Fruit fly (Drosophila melanogaster) whole organism, larva: ENCODE measurements around the gene CG43798.

Source experiments
- noc ChIP-seq: fragments of 200-800 bp; sonication (Bioruptor generic); optimal IDR thresholded peaks from 3 replicates; lab custom pipeline; 2019; ENCODE audit warnings: missing biosample characterization, mild to moderate bottlenecking, missing genetic modification characterization, moderate library complexity

Gene CG43798

DNA sequence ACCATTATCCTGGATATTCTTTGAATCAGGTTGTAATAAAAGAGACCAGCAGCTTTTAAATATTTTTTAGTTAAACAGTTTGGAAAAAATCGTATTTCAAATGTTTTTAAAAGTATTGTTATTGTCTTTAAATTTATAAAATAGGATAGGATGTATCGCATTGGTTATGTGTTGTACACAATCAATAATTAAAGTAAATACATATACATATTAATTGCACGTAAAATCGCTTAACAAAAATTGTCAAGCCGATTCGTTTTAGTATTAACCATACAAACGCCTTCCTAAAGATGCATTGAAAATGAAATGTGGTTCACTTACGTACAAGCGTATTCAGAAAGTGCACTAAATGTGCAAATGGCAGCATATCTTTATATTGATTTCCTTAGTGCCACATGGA is at the start of gene CG43798:
TSS of gene CG43798 (plus strand) at position 301 of the 400 bp plus-strand sequence.
- no peak for TF ChIP-seq noc

DNA sequence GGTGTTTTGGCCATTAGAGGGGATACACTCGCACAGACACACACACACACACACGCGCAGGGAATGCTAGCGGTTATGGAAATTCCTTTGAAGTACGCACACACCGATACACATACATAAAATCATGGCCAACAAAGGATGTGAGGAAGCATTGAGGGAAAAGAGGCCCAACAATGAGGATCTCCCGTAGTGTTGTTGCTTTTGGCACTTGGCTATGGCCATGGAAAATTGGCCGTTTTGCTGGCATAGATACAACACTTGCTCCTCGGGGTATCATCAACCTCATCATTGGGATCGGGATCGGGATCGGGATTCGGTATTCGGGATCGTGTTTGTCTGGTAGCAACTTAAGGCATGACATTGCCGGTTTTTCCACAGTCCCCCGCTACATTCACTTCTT is 49.3 kb upstream of the CG43798 start:
- no peak for TF ChIP-seq noc

DNA sequence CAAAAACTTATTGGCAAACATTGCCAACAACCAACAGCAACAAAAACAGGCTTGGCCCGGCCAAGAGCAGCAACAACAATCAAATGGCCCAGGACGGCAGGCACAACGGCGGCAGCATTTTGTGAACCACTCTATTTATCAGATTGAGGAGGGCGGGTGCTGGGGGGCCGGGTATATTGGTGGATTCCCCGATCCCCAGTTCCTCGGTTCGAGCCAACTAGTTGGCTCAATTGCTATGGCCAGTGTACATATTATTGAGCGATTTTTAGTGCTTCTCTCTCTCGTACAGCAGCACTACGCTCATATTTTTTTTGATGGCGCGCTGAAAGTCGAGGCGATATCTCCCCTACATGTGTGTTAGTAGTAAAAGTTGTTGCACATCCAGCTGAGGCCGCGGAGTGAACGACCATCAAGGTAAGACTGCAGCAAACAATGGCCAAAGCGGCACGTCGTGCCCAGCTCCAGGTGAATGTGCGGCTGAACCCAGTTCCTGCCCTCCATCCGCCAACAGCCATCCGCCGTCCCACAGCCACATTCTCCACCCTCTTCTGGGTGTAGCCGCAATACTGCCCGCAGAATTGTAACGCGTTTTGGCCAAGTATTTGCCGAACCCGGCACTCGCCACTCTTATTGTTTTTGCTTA is 46.9 kb upstream of the CG43798 start:
- no peak for TF ChIP-seq noc

DNA sequence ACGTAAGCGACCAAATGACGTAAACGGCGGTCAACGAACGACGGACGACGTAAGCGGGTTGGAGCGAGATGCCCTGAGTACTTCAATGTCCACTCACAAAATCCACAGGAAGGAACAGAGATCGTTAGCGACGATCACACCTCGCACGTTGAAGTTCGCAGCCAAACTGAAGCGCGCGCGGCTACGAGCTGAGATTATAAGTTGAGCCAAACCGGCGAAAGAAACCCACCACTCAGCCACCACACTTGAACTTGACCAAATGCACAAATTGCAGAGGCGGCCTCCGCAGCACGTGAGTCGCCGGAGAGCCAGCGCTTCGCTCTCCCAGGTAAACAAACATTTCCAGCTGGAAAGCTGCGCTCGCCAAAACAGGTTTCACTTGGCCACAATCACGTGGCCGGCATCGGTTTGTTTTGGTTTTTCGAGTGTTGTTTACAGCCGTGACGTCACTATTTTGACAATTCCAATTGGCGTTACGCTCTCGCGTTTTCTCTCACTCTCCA is 32.7 kb upstream of the CG43798 start, which contains the start of gene dpy:
TSS of gene dpy (minus strand) at position 161 of the 503 bp plus-strand sequence.
- no peak for TF ChIP-seq noc

DNA sequence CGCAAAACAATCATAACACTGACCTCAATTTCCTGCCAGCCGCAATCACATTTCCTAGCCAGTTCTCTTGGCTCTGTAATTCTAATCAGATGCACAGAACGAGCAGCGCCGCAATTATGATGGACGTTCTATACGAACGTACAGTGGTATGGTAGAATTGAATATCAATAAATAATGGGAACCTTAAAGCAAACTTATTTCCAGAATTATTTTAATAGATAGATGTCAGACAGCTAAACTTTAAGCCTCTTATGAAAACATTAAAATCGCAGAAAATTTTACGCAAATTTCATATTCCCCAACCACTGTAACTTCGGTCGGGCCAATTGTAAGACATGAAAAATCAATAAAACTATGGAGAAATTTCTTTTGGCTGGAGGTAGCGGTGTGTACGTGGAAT is 27.7 kb upstream of the CG43798 start:
- no peak for TF ChIP-seq noc

DNA sequence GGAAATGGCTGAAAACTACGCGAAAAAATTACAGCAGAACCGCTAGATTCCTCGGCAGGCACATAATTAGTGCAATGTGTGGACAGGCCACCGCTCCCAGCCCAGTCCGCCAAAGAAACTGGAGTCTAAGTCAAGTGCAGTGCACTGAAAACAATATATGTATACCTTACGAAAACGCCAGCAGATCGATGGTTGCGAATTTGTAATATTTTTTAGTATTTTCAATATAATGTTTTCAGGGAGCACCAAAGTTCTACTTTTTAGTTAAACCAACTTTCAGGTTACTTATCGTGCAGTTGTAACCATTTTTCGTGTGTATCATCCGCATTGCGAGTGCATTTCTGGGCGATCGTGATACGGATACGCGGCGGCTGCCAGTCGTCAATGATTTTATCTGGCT is 24.9 kb upstream of the CG43798 start:
- TF ChIP-seq noc, result no peak

DNA sequence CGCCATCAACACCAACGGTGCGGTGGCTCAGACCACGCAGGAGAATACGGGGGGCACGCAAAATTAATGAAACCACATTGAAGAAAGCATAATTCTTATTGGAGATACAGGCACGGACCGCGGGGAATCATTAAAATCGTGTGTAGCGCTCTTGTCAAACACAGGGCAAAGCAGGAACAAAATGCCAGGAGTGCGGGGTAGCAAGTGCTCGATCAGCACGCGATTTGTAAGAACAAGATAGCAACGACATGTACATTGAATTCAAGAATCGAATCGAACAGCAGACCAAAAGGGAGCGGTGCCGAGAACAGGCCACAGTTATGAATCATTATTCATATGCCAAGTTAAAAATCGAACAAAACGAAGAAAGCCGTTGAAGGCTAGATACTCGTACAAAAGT is 19.9 kb upstream of the CG43798 start:
- TF ChIP-seq noc, result no peak

DNA sequence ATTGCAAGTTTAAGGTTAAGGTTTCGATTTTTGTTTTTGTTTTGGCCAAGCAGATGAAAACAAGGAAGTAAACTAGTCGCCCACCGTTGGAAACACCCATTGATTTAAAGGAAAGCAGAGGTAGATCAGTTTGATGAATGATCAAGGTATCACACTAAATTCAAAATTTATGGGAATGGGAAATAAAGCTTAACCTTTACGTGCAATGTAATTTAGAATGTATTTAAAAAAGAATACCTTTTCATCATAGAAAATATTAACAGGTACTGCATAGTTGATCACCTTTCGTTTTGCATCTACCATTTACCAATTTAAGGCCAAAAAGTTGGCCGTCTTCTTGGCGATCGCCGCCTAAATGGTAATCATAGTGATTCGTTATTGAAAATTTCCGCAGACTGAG is 13.9 kb upstream of the CG43798 start:
- no peak for TF ChIP-seq noc

DNA sequence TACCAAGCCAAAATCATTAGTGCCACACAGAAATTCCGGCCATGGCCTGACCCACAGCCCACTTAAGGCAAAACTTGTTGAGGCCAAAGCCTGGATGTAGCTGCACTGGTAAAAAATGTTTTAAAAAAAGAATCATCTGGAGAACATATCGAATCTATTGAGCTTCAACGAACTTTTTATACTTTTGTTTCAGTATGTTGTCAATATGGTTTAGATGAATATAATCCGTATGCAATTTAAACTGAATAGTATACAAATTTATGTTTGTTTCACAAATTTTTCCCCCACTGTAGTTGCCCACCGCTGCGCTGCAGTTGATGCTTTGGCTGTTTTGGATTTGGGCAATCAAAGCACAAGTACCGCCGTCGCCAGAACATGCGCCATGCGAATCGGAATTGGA is 11.5 kb upstream of the CG43798 start:
- TF ChIP-seq noc, result no peak

DNA sequence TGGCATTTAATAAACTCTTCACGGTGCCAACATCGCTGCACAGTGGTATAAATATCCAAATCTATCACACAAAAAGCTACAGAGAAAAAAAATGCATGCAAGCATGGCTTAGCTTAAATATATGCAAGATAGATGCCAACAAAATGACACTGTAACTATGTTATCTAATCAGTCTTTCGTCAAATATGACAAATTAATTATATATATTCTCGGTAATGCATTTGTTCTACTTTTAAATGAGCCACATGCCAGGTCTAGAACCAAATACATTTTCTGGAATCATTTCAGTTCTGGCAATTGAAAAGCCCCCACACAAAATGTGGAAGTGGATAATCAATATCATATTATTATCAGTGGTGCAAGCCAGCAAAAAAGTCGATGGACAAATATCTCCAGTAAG is 5.9 kb upstream of the CG43798 start, which contains the start of gene BG642163:
TSS of gene BG642163 (plus strand) at position 301 of the 400 bp plus-strand sequence.
- TF ChIP-seq noc, result no peak

DNA sequence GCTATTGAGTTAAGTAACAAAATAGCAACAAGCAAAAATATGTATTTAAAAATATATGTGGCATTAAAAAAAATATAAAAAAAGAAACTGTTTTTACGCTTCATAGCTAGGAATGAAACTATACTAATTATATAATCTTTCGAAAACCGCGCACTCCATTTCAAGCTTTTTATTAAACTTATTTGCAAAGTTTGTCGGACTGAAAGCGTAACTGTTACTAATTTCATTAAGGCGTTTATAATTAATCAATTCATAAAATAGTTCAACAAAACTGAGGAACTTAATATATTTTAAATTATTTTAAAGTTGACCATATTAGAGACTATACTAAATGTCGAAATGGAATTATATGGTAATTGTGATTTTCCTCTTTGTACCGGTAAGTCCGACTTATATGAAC is 4.2 kb upstream of the CG43798 start, which contains the start of gene CG15635:
TSS of gene CG15635 (plus strand) at position 301 of the 400 bp plus-strand sequence.
- no peak for TF ChIP-seq noc

DNA sequence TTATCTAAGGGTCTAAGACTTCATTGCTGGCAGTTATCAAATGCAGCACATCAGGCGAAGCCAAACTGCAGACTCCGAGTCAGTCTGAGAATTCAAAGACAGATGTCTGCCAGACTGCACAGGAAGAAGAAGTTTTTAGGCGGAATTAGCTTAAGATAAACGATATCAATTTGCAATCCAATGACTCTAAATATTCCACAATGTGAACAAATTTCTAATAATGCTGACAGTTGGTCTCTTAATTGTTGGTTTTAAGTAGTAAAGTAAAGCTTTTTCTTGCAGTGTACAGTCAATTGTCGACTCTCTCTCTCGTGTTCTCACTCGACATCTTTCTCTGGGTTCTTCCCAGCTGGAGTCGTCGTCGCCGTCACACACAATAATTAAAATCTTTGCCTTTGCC is 2.0 kb downstream of the CG43798 start:
- TF ChIP-seq noc, result no peak

DNA sequence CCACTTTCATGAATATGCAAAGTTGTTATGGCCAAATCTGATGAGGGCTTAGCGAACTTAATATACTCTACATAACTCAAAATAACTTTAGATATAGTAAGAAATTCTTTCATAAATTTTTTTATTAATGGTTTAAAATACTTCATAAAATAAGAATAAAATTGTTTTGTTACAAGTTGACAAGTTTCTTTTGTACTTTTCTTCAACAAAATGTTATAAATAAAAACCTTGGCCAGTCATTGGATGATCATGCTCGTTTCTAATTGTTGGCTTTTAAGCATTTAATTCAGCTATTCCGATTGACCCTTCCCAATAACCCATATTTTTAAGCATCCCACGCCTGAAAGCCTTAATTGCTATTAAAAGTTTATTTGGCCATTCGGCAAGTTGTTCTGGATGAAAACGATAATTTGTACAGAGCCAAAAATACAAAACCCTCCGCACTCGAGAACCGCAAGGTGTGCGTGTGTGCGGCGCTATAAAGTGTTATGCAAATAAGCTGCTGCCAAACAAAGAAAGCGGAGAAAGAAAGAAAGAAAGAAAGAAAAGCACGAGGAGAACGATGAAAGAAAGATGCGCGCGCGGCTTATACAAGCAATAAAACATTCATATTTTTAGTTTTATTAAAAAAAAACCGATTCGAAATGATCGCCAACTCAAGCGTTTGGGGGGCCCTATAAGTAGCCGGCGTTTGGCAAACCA is 4.1 kb downstream of the CG43798 start, which contains the start of gene CG3355:
TSS of gene CG3355 (plus strand) at position 652 of the 702 bp plus-strand sequence.
- TF ChIP-seq noc, result no peak

DNA sequence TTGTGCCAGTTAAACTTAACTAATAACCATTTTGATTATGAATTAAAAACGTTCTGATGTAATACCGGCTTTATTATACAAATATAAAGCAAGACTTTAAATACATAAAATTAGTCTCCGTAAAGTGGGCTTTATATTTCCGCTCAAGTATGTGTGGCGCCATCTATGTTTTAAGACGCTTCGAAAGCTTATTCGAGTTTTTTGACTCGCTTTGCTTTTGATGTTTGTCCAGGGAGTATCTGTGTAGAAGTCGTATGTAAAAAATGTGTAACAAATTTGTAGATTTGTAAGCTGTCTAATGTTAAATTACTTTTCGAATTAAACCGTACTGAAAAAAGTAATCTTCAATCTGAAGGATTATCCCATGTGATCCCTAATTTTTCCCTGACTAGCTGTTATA is 14.1 kb downstream of the CG43798 start:
- no peak for TF ChIP-seq noc

DNA sequence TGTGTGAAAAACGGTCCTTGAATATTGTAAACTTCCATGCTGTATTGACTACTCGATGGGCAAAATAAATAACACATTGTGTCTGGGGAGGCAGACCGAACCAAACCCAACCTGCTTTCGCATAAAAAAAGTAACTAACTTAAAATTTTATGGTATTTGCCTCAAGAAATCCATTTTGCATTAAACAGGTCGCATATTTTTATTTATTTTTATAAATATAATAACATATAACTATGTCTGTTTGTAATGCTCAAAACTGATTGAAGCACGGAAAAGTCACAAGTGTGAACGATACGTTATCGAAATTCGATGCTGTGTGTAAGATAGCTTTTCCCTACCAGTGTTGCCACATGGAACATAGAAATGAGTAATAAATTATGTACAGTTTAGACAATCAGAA is 35.5 kb downstream of the CG43798 start, which contains the start of gene CG11929:
TSS of gene CG11929 (plus strand) at position 301 of the 400 bp plus-strand sequence.
- TF ChIP-seq noc, result no peak

DNA sequence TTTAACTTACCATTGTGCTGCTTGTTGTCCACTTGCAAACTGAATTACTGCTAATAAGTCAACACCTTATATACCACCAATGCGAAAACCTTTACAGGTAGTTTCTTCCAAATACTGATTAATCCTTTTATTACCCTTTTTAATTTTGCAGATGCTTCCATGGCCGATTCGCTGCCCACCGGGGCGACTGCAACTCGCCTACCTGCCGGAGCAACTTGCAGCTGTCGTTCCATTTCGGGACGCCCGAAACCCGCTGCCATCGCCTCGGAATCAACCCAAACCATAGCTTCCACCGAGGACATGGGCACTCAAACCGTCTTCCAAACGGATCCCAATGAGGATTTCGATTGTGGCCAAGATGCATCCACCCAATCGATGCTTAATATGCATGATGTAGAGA is 37.5 kb downstream of the CG43798 start, which contains the start of gene Elba1:
TSS of gene Elba1 (minus strand) at position 101 of the 400 bp plus-strand sequence.
- TF ChIP-seq noc, result no peak

DNA sequence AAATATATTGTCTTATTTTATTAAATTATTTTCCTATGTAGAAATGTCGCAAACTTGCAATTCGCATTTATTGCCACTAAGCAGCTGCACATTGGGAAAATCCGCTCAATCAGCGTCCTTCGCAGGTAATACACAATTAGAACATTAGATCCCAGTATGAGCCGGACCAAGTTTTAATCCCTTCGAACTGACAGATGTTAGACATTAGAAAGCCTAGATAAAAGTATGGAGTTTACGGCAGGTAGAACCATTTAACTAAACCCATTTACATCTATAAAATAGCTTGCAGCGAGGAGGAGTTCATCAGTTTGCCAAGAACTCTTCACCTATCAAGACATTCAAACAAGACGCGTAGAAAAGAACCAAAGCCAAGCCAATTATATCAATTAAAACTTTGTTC is 40.4 kb downstream of the CG43798 start, which contains the start of gene Elba3:
TSS of gene Elba3 (plus strand) at position 301 of the 400 bp plus-strand sequence.
- TF ChIP-seq noc, result no peak

DNA sequence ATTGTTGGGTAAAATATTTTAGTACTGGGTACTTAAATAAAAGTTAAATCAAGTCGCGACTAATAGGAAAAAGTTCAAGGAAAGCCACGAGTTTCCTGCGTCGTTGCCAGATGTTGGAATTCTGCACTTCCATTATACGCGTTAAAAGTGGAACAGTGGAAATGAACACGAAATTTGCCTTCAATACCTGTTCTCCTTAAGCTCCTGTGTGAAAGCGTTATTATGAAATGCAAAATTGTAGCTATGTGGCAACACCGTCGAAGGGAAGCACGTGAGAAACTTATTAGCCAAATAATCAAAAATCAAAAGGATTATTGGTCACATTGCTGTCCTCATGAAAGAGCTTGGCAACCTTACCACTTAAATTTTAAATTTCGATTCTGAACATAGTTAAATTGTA is 43.8 kb downstream of the CG43798 start, which contains the start of gene CG3251:
TSS of gene CG3251 (minus strand) at position 101 of the 400 bp plus-strand sequence.
- TF ChIP-seq noc, result no peak
